Fruit fly (Drosophila melanogaster) whole organism, embryonic: ENCODE measurements around the gene Cyt-c-d.

Experiments used
- Ada2b ChIP-seq: fragments of 200-800 bp; sonication (Bioruptor generic); IDR thresholded peaks from 2 replicates; pipeline ENCODE4 v1.3.6; 2022; ENCODE audit warnings: missing biosample characterization, missing genetic modification characterization
- CG11247 ChIP-seq: fragments of 200-800 bp; sonication (Bioruptor generic); IDR thresholded peaks from 2 replicates; pipeline ENCODE4 v1.3.6; 2022; ENCODE audit warnings: missing biosample characterization, missing genetic modification characterization
- CG11695 ChIP-seq: fragments of 200-800 bp; sonication (Bioruptor generic); IDR thresholded peaks from 3 replicates; pipeline ENCODE4 v1.3.6; 2022; ENCODE audit warnings: missing biosample characterization, missing genetic modification characterization
- CG15479 ChIP-seq: fragments of 200-800 bp; sonication (Bioruptor generic); optimal IDR thresholded peaks from 3 replicates; lab custom pipeline; 2019; ENCODE audit warnings: missing biosample characterization, mild to moderate bottlenecking, missing genetic modification characterization, moderate library complexity
- CG15696 ChIP-seq: fragments of 200-800 bp; sonication (Bioruptor generic); optimal IDR thresholded peaks from 2 replicates; lab custom pipeline; 2019; ENCODE audit warnings: missing biosample characterization, mild to moderate bottlenecking, missing genetic modification characterization, moderate library complexity
- CG1647 ChIP-seq: fragments of 200-800 bp; sonication (Bioruptor generic); optimal IDR thresholded peaks from 3 replicates; lab custom pipeline; 2016; ENCODE audit warnings: missing biosample characterization, missing genetic modification characterization
- CG17385 ChIP-seq: fragments of 200-800 bp; sonication (Bioruptor generic); optimal IDR thresholded peaks from 3 replicates; lab custom pipeline; 2018; ENCODE audit warnings: missing biosample characterization, mild to moderate bottlenecking, missing genetic modification characterization
- CG18476 ChIP-seq: fragments of 200-800 bp; sonication (Bioruptor generic); optimal IDR thresholded peaks from 2 replicates; lab custom pipeline; 2016; ENCODE audit warnings: missing biosample characterization, mild to moderate bottlenecking, missing genetic modification characterization
- CG18599 ChIP-seq: fragments of 200-800 bp; sonication (Bioruptor generic); optimal IDR thresholded peaks from 3 replicates; lab custom pipeline; 2017; ENCODE audit warnings: missing biosample characterization, missing genetic modification characterization, mild to moderate bottlenecking, moderate library complexity, missing genetic modification reagents
- CG2199 ChIP-seq: fragments of 200-800 bp; sonication (Bioruptor generic); IDR thresholded peaks from 3 replicates; pipeline ENCODE4 v1.3.6; 2022; ENCODE audit warnings: missing biosample characterization, missing genetic modification characterization
- CG2202 ChIP-seq: fragments of 200-800 bp; sonication (Bioruptor generic); optimal IDR thresholded peaks from 2 replicates; lab custom pipeline; 2018; ENCODE audit warnings: missing biosample characterization, mild to moderate bottlenecking, missing genetic modification characterization
- CG3407 ChIP-seq: fragments of 200-800 bp; sonication (Bioruptor generic); optimal IDR thresholded peaks from 2 replicates; lab custom pipeline; 2018; ENCODE audit warnings: missing biosample characterization, mild to moderate bottlenecking, missing genetic modification characterization
- CG34376 ChIP-seq: fragments of 200-800 bp; sonication (Bioruptor generic); optimal IDR thresholded peaks from 2 replicates; lab custom pipeline; 2018; ENCODE audit warnings: missing biosample characterization, mild to moderate bottlenecking, missing genetic modification characterization
- CG5953 ChIP-seq: fragments of 200-800 bp; sonication (Bioruptor generic); IDR thresholded peaks from 2 replicates; pipeline ENCODE4 v1.3.6; 2022; ENCODE audit warnings: missing biosample characterization, missing genetic modification characterization
- CG6654 ChIP-seq: fragments of 200-800 bp; sonication (Bioruptor generic); optimal IDR thresholded peaks from 2 replicates; lab custom pipeline; 2017; ENCODE audit warnings: missing biosample characterization, mild to moderate bottlenecking, missing genetic modification characterization
- CG7372 ChIP-seq: fragments of 200-800 bp; sonication (Bioruptor generic); IDR thresholded peaks from 2 replicates; pipeline ENCODE4 v1.3.6; 2022; ENCODE audit warnings: missing biosample characterization, missing genetic modification characterization
- CG7556 ChIP-seq: fragments of 200-800 bp; sonication (Bioruptor generic); optimal IDR thresholded peaks from 2 replicates; lab custom pipeline; 2017; ENCODE audit warnings: missing biosample characterization, mild to moderate bottlenecking, missing genetic modification characterization
- Dek ChIP-seq: fragments of 200-800 bp; sonication (Bioruptor generic); optimal IDR thresholded peaks from 3 replicates; lab custom pipeline; 2019; ENCODE audit warnings: missing biosample characterization, mild to moderate bottlenecking, missing genetic modification characterization, moderate library complexity
- Dll ChIP-seq: fragments of 200-800 bp; sonication (Bioruptor generic); IDR thresholded peaks from 4 replicates; pipeline ENCODE4 v1.3.6; 2022; ENCODE audit warnings: missing biosample characterization, missing genetic modification characterization; ENCODE audit not compliant: partially characterized antibody
- Fer1 ChIP-seq: fragments of 200-800 bp; sonication (Bioruptor generic); optimal IDR thresholded peaks from 2 replicates; lab custom pipeline; 2017; ENCODE audit warnings: missing biosample characterization, mild to moderate bottlenecking, missing genetic modification characterization
- Hsf ChIP-seq: fragments of 200-800 bp; sonication (Bioruptor generic); optimal IDR thresholded peaks from 3 replicates; lab custom pipeline; 2016; ENCODE audit warnings: missing biosample characterization, missing genetic modification characterization
- Mrtf ChIP-seq: fragments of 200-800 bp; sonication (Bioruptor generic); IDR thresholded peaks from 3 replicates; pipeline ENCODE4 v1.3.6; 2022; ENCODE audit warnings: missing biosample characterization, missing genetic modification characterization
- Myb ChIP-seq: fragments of 200-800 bp; sonication (Bioruptor generic); optimal IDR thresholded peaks from 2 replicates; lab custom pipeline; 2016; ENCODE audit warnings: missing biosample characterization, missing genetic modification characterization
- Trl ChIP-seq, 3 experiments: fragments of >200 bp in 2 of 3; fragments of 200-800 bp in 1 of 3; sonication (Bioruptor generic) in 1 of 3; optimal IDR thresholded peaks; 2 replicates in 1 of 3; 3 replicates in 2 of 3; lab custom pipeline; 2016 to 2017; ENCODE audit warnings: missing biosample characterization in 1 of 3, missing genetic modification characterization in 1 of 3
- Vsx1 ChIP-seq: fragments of 200-800 bp; sonication (Bioruptor generic); optimal IDR thresholded peaks from 2 replicates; lab custom pipeline; 2017; ENCODE audit warnings: missing biosample characterization, mild to moderate bottlenecking, missing genetic modification characterization, missing genetic modification reagents
- chn ChIP-seq: fragments of 200-800 bp; sonication (Bioruptor generic); optimal IDR thresholded peaks from 2 replicates; lab custom pipeline; 2016; ENCODE audit warnings: missing biosample characterization, missing genetic modification characterization
- corto ChIP-seq: fragments of 200-800 bp; sonication (Bioruptor generic); optimal IDR thresholded peaks from 2 replicates; lab custom pipeline; 2016; ENCODE audit warnings: missing biosample characterization, mild to moderate bottlenecking, missing genetic modification characterization, moderate library complexity
- dimm ChIP-seq: fragments of 200-800 bp; sonication (Bioruptor generic); IDR thresholded peaks from 2 replicates; pipeline ENCODE4 v1.3.6; 2022; ENCODE audit warnings: missing biosample characterization, missing genetic modification characterization
- dm ChIP-seq: fragments of 200-800 bp; sonication (Bioruptor generic); optimal IDR thresholded peaks from 3 replicates; lab custom pipeline; 2016; ENCODE audit warnings: missing biosample characterization, missing genetic modification characterization
- ewg ChIP-seq: fragments of 200-800 bp; sonication (Bioruptor generic); optimal IDR thresholded peaks from 3 replicates; lab custom pipeline; 2017; ENCODE audit warnings: mild to moderate bottlenecking, missing biosample characterization, missing genetic modification reagents, missing genetic modification characterization
- gce ChIP-seq: fragments of 200-800 bp; sonication (Bioruptor generic); IDR thresholded peaks from 3 replicates; pipeline ENCODE4 v1.3.6; 2022; ENCODE audit warnings: missing biosample characterization, missing genetic modification characterization
- gro ChIP-seq: fragments of 200-800 bp; sonication (Bioruptor generic); optimal IDR thresholded peaks from 2 replicates; lab custom pipeline; 2016; ENCODE audit warnings: missing biosample characterization, missing genetic modification characterization
- ham ChIP-seq: fragments of 200-800 bp; sonication (Bioruptor generic); IDR thresholded peaks from 2 replicates; pipeline ENCODE4 v1.3.6; 2022; ENCODE audit warnings: missing biosample characterization, missing genetic modification characterization
- hb ChIP-seq: fragments of 200-800 bp; sonication (Bioruptor generic); IDR thresholded peaks from 3 replicates; pipeline ENCODE4 v1.3.6; 2022; ENCODE audit warnings: missing biosample characterization, missing genetic modification characterization; ENCODE audit not compliant: partially characterized antibody
- ind ChIP-seq: fragments of 200-800 bp; sonication (Bioruptor generic); optimal IDR thresholded peaks from 3 replicates; lab custom pipeline; 2016; ENCODE audit warnings: missing biosample characterization, missing genetic modification characterization
- kni ChIP-seq: fragments of 200-800 bp; sonication (Bioruptor generic); optimal IDR thresholded peaks from 3 replicates; lab custom pipeline; 2017; ENCODE audit warnings: mild to moderate bottlenecking, missing biosample characterization, missing genetic modification reagents, missing genetic modification characterization
- lilli ChIP-seq: fragments of 200-800 bp; sonication (Bioruptor generic); optimal IDR thresholded peaks from 3 replicates; lab custom pipeline; 2016; ENCODE audit warnings: missing biosample characterization, missing genetic modification characterization
- lov ChIP-seq, 2 experiments: fragments of 200-800 bp in 1 of 2; fragments of >200 bp in 1 of 2; sonication (Bioruptor generic) in 1 of 2; IDR thresholded peaks in 1 of 2; optimal IDR thresholded peaks in 1 of 2; 2 replicates in 1 of 2; 3 replicates in 1 of 2; pipeline versions ENCODE4 v1.3.6 to Lab custom; 2017 to 2022; ENCODE audit warnings: missing biosample characterization in 1 of 2, missing genetic modification characterization in 1 of 2
- odd ChIP-seq: fragments of 200-800 bp; sonication (Bioruptor generic); optimal IDR thresholded peaks from 2 replicates; lab custom pipeline; 2017; ENCODE audit warnings: missing biosample characterization, mild to moderate bottlenecking, missing genetic modification characterization
- p53 ChIP-seq: fragments of 200-800 bp; sonication (Bioruptor generic); optimal IDR thresholded peaks from 2 replicates; lab custom pipeline; 2016; ENCODE audit warnings: missing biosample characterization, missing genetic modification characterization
- pros ChIP-seq: fragments of 200-800 bp; sonication (Bioruptor generic); optimal IDR thresholded peaks from 3 replicates; lab custom pipeline; 2019; ENCODE audit warnings: missing biosample characterization, mild to moderate bottlenecking, missing genetic modification characterization, moderate library complexity
- schlank ChIP-seq: fragments of 200-800 bp; sonication (Bioruptor generic); optimal IDR thresholded peaks from 2 replicates; lab custom pipeline; 2018; ENCODE audit warnings: missing biosample characterization, mild to moderate bottlenecking, missing genetic modification characterization
- sim ChIP-seq: fragments of 200-800 bp; sonication (Bioruptor generic); IDR thresholded peaks from 2 replicates; pipeline ENCODE4 v1.3.6; 2022; ENCODE audit warnings: missing biosample characterization, missing genetic modification characterization
- sima ChIP-seq: fragments of 200-800 bp; sonication (Bioruptor generic); optimal IDR thresholded peaks from 2 replicates; lab custom pipeline; 2016; ENCODE audit warnings: missing biosample characterization, missing genetic modification characterization
- slp2 ChIP-seq: fragments of 200-800 bp; sonication (Bioruptor generic); optimal IDR thresholded peaks from 2 replicates; lab custom pipeline; 2016; ENCODE audit warnings: missing biosample characterization, missing genetic modification characterization
- stc ChIP-seq: fragments of 200-800 bp; sonication (Bioruptor generic); IDR thresholded peaks from 2 replicates; pipeline ENCODE4 v1.3.6; 2022; ENCODE audit warnings: missing biosample characterization, missing genetic modification characterization
- unc-4 ChIP-seq: fragments of 200-800 bp; sonication (Bioruptor generic); IDR thresholded peaks from 2 replicates; pipeline ENCODE4 v1.3.6; 2022; ENCODE audit warnings: missing biosample characterization, missing genetic modification characterization; ENCODE audit not compliant: partially characterized antibody

Cyt-c-d gene

DNA sequence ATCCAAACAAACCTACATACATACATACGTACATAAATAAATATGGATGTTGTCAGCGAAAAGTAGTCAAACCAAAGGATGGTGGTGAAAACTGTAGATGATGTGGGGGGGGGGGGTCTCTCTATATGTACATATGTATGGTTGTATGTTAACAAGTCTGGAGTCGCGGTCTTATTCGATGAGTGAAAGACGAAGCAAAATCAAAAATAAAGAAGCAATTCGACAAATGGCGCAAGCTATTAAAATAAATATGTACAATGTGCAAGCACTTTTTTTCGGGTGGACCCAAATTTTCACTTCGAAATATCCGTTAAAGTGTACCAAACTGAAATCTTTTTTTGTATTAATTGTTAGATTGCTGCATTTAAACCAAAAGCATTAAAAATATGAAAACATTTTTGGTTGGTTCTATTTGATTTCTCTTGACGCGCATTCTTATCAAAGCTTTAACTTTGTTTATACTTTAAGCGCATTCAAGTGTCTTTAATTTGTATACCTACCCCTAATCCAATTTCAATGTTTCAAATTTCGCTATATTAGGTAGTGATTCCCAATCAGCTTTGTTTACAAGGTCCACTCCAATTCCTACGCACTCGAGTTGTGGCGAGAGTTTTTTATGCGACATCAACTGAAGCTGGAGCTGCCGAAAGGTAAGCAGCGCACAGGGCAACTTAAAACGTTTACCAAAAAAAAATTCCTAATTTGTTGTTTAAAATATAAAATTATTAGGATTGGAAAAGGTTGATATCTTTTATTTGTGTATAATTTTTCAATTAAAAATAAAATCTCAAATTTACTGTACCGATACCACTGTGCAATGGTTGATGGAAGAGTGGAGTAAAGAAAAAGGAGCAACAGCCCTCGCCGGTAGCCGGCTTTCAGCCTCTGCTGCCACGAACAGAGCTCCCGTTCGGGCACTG, 31.5 kb upstream of the Cyt-c-d start, which contains the start of gene CG31807 (continued):
- TF ChIP-seq CG34376 (GFP tag; lab: Kevin White, UChicago): no peak
- no peak for TF ChIP-seq hb (GFP tag; lab: Robert Waterston, UW)
- no peak for TF ChIP-seq lov (optimal IDR thresholded peaks at IDR 0.05; lab: Kevin White, UChicago)
- TF ChIP-seq lov (GFP tag; IDR thresholded peaks at IDR 0.05; lab: Robert Waterston, UW): 0 out of 3 replicates have a peak, but pooled peaks have one; percentile 30
- TF ChIP-seq Vsx1 (GFP tag; lab: Kevin White, UChicago): peak; percentile 67
- TF ChIP-seq CG17385 (GFP tag; lab: Kevin White, UChicago): peak; percentile 78
- TF ChIP-seq CG15696 (tag; lab: Kevin White, UChicago): no peak
- peak; percentile 55; the same call in 1 of the 2 replicates for TF ChIP-seq stc (GFP tag; lab: Robert Waterston, UW)
- TF ChIP-seq CG11247: no peak
- 0 out of 2 replicates have a peak, but pooled peaks have one; percentile 42 for TF ChIP-seq sim (GFP tag; lab: Robert Waterston, UW)
- peak; percentile 45 for TF ChIP-seq ewg (GFP tag; lab: Kevin White, UChicago)
- TF ChIP-seq chn: peak; percentile 42
- TF ChIP-seq CG18476: peak; percentile 26
- TF ChIP-seq CG1647 (GFP tag; lab: Kevin White, UChicago): peak; percentile 30
- no peak for TF ChIP-seq Trl (optimal IDR thresholded peaks at IDR 0.05; lab: Kevin White, UChicago)
- TF ChIP-seq Trl (GFP tag; optimal IDR thresholded peaks at IDR 0.05; lab: Kevin White, UChicago): peak; percentile 65
- TF ChIP-seq CG6654 (GFP tag; lab: Kevin White, UChicago): peak; percentile 58
- TF ChIP-seq ind (GFP tag; lab: Kevin White, UChicago): peak; percentile 65
- TF ChIP-seq CG7372: no peak
- TF ChIP-seq Myb (GFP tag; lab: Kevin White, UChicago): peak; percentile 49
- no peak for TF ChIP-seq CG15479 (GFP tag; lab: Kevin White, UChicago)
- TF ChIP-seq odd (GFP tag; lab: Kevin White, UChicago): peak; percentile 76
- no peak for TF ChIP-seq kni
- no peak for TF ChIP-seq CG5953
- peak; percentile 66 for TF ChIP-seq lilli (GFP tag; lab: Kevin White, UChicago)
- peak; percentile 18 for TF ChIP-seq pros (GFP tag; lab: Kevin White, UChicago)
- peak; percentile 52 for TF ChIP-seq CG2202 (tag; lab: Kevin White, UChicago)
- TF ChIP-seq dm (GFP tag; lab: Kevin White, UChicago): peak; percentile 56
- TF ChIP-seq CG3407 (GFP tag; lab: Kevin White, UChicago): peak; percentile 75
- peak; percentile 78 for TF ChIP-seq CG7556 (GFP tag; lab: Kevin White, UChicago)
- TF ChIP-seq dimm: no peak; the same call in 1 of the 2 replicates
- TF ChIP-seq schlank: peak; percentile 40
- peak; percentile 61 for TF ChIP-seq Dek
- TF ChIP-seq sima (GFP tag; lab: Kevin White, UChicago): no peak
- 0 out of 3 replicates have a peak, but pooled peaks have one; percentile 31 for TF ChIP-seq CG2199
- TF ChIP-seq Ada2b: peak; percentile 29
- no peak for TF ChIP-seq Dll (GFP tag; lab: Robert Waterston, UW)
- TF ChIP-seq unc-4 (GFP tag; lab: Robert Waterston, UW): no peak
- TF ChIP-seq slp2 (GFP tag; lab: Kevin White, UChicago): peak; percentile 34
- TF ChIP-seq Mrtf (GFP tag; lab: Robert Waterston, UW): no peak; the same call in 1 of the 3 replicates
- peak; percentile 80 for TF ChIP-seq Fer1
- peak; percentile 55 for TF ChIP-seq gro
- peak; percentile 81 for TF ChIP-seq CG18599 (GFP tag; lab: Kevin White, UChicago)
- peak; percentile 84 for TF ChIP-seq Hsf
- peak; percentile 84 for TF ChIP-seq corto (GFP tag; lab: Kevin White, UChicago)
- 0 out of 3 replicates have a peak, but pooled peaks have one; percentile 42 for TF ChIP-seq gce (GFP tag; lab: Robert Waterston, UW)
- no peak for TF ChIP-seq p53 (GFP tag; lab: Kevin White, UChicago)
- TF ChIP-seq ham: no peak
- TF ChIP-seq CG11695: peak; percentile 28; the same call in 1 of the 3 replicates
